Worm (Caenorhabditis elegans) whole organism, L4/young adult: ENCODE data around the gene F54D8.6.
"Not testable (repeated sequence)": the region's sequence is repeated elsewhere in the genome, so short reads cannot be mapped to it uniquely, and the experiment has no call there.

Experiments used
- W03F9.2 ChIP-seq: fragments of 150-350 bp; optimal IDR thresholded peaks from 2 replicates; lab custom pipeline; 2014; ENCODE audit warnings: missing biosample characterization, missing genetic modification characterization
- dao-5 ChIP-seq: sonication (generic microtip); optimal IDR thresholded peaks from 2 replicates; lab custom pipeline; 2016; ENCODE audit warnings: missing genotype, missing genetic modification characterization, moderate library complexity, missing compliant biosample characterization
- him-1 ChIP-seq: sonication (generic microtip); optimal IDR thresholded peaks from 2 replicates; lab custom pipeline; 2016; ENCODE audit warnings: missing genotype, missing genetic modification reagents, missing genetic modification characterization, missing compliant biosample characterization

Gene F54D8.6

ce11 chrIII:5102616-5103015 is at the start of gene F54D8.6:
TSS of gene F54D8.6 (plus strand) at chrIII:5102985.
- TF ChIP-seq W03F9.2 (tag; lab: Kevin White, UChicago) (peak; percentile 40), him-1 (tag; lab: Kevin White, UChicago) (no peak)

- TF ChIP-seq him-1 (tag; lab: Kevin White, UChicago), result no peak
- TF ChIP-seq dao-5 (tag; lab: Kevin White, UChicago), result no peak
- no peak for TF ChIP-seq W03F9.2 (tag; lab: Kevin White, UChicago)
Measured at ce11 chrIII:5053541-5053940, 49.2 kb upstream of the F54D8.6 start, which contains the start of gene C45G9.8. TSS of gene C45G9.8 (minus strand) at chrIII:5053641.

- not testable (repeated sequence) for TF ChIP-seq him-1, dao-5, W03F9.2 (tag; lab: Kevin White, UChicago)
Measured at ce11 chrIII:5055709-5056108, 47.1 kb upstream of the F54D8.6 start, which contains the start of gene C45G9.9. TSS of gene C45G9.9 (minus strand) at chrIII:5055809.

ce11 chrIII:5061798-5062197 is 41.0 kb upstream of the F54D8.6 start, which contains the start of gene C45G9.10:
TSS of gene C45G9.10 (minus strand) at chrIII:5061898.
- TF ChIP-seq W03F9.2 (tag; lab: Kevin White, UChicago) (no peak), him-1 (tag; lab: Kevin White, UChicago) (no peak), dao-5 (tag; lab: Kevin White, UChicago) (no peak)

ce11 chrIII:5062406-5062805 is 40.4 kb upstream of the F54D8.6 start, which contains the start of gene C45G9.4:
TSS of gene C45G9.4 (plus strand) at chrIII:5062706.
- TF ChIP-seq dao-5, W03F9.2, him-1 (tag; lab: Kevin White, UChicago): not testable (repeated sequence)

ce11 chrIII:5068675-5069233 is 34.0 kb upstream of the F54D8.6 start, which contains the start of the genes C45G9.11 and C45G9.2:
TSS of gene C45G9.11 (minus strand) at chrIII:5068725.
TSS of gene C45G9.2 (plus strand) at chrIII:5069066.
- TF ChIP-seq him-1 (tag; lab: Kevin White, UChicago), result peak; percentile 59
- TF ChIP-seq W03F9.2 (tag; lab: Kevin White, UChicago), result peak; percentile 40
- TF ChIP-seq dao-5 (tag; lab: Kevin White, UChicago), result no peak

- TF ChIP-seq dao-5 (tag; lab: Kevin White, UChicago), result no peak
- TF ChIP-seq W03F9.2 (tag; lab: Kevin White, UChicago), result no peak
- TF ChIP-seq him-1 (tag; lab: Kevin White, UChicago), result no peak
Measured at ce11 chrIII:5071509-5071908, 31.3 kb upstream of the F54D8.6 start, which contains the start of gene C45G9.12. TSS of gene C45G9.12 (minus strand) at chrIII:5071609.

- TF ChIP-seq dao-5 (tag; lab: Kevin White, UChicago) (no peak), him-1 (tag; lab: Kevin White, UChicago) (no peak), W03F9.2 (tag; lab: Kevin White, UChicago) (no peak)
Measured at ce11 chrIII:5074398-5074797, 28.4 kb upstream of the F54D8.6 start, which contains the start of gene ttbk-6. TSS of gene ttbk-6 (plus strand) at chrIII:5074698.

ce11 chrIII:5076569-5076968 is 26.2 kb upstream of the F54D8.6 start:
- TF ChIP-seq W03F9.2 (tag; lab: Kevin White, UChicago), result no peak
- TF ChIP-seq him-1 (tag; lab: Kevin White, UChicago), result no peak
- no peak for TF ChIP-seq dao-5 (tag; lab: Kevin White, UChicago)

- TF ChIP-seq him-1 (tag; lab: Kevin White, UChicago) (no peak), dao-5 (tag; lab: Kevin White, UChicago) (no peak), W03F9.2 (tag; lab: Kevin White, UChicago) (no peak)
Measured at ce11 chrIII:5077150-5077814, 25.5 kb upstream of the F54D8.6 start, which contains the start of gene alh-1. TSS of gene alh-1 (plus strand) at chrIII:5077764.

ce11 chrIII:5078062-5078461 is 24.7 kb upstream of the F54D8.6 start:
- TF ChIP-seq dao-5 (tag; lab: Kevin White, UChicago) (no peak), him-1 (tag; lab: Kevin White, UChicago) (no peak), W03F9.2 (tag; lab: Kevin White, UChicago) (no peak)

- TF ChIP-seq him-1 (tag; lab: Kevin White, UChicago), result peak; percentile 81
- TF ChIP-seq dao-5 (tag; lab: Kevin White, UChicago), result no peak
- TF ChIP-seq W03F9.2 (tag; lab: Kevin White, UChicago), result peak; percentile 1
Measured at ce11 chrIII:5080700-5081572, 21.8 kb upstream of the F54D8.6 start.
